Worm (Caenorhabditis elegans) whole organism, L4/young adult: ENCODE results near the gene mig-38.

Source experiments
- dao-5 ChIP-seq: sonication (generic microtip); optimal IDR thresholded peaks from 2 replicates; lab custom pipeline; 2016; ENCODE audit warnings: missing genotype, missing genetic modification characterization, moderate library complexity, missing compliant biosample characterization
- him-1 ChIP-seq: sonication (generic microtip); optimal IDR thresholded peaks from 2 replicates; lab custom pipeline; 2016; ENCODE audit warnings: missing genotype, missing genetic modification reagents, missing genetic modification characterization, missing compliant biosample characterization

DNA sequence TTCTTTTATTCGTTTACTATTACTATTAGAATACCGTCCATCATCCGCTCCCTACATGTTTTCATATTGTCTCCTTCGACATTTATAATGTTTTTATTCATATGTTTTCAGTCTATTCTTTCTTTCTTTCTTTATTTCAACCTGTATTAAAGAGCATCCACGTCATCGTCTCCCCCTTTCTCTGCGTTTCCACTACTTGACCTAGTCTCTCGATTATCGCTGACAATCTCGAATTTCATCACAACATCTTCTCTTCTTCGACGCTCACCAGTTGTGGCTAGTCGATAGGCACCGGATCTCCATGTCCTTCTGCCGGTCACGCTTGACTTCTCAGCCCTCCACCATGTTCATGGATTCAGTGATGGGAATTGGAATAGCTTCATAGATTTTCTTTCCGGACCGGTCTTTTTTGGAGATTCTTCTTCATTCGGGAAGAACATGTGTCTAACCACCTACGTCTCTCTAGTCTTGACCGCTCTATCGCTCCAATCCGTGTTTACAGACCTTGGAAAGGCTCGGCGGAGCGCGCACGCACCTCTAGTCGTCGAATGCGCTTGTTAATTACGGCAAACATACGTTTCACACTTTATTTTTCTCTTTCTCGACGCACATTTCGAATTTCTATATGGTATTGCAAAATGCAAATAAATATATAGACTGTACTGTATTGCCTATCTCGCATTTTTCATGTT lies 25.6 kb upstream of the mig-38 start:
- TF ChIP-seq him-1 (tag; lab: Kevin White, UChicago) = no peak
- TF ChIP-seq dao-5 = no peak
